Fruit fly (Drosophila melanogaster) S2 (cell line): ENCODE data around the gene bi.

Experiments
- CG8478 ChIP-seq: fragments of >200 bp; optimal IDR thresholded peaks from 2 replicates; lab custom pipeline; 2018
- CTCF ChIP-seq, 2 experiments: fragments of >200 bp; optimal IDR thresholded peaks; 2 replicates each; lab custom pipeline; 2018

DNA sequence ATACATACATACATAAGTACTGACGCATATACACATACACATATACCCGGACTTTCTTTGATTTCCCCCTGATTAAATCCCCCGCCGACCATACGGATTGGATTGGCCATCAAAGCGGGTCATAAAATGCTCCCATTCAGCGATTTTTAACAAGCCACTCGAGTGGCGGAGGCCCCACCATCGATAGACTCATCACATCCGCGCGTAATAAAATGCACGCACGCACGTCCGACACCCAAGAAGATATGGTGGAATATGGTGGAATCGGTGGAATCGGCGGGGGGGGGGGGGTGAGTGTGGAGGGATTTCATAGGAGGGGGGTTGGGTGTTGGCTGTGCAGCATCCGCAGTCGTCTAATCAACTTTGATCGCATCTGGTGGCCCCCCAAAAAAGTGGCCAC is 13.0 kb upstream of the bi start:
- TF ChIP-seq CG8478 (lab: Kevin White, UChicago) (no peak), CTCF (optimal IDR thresholded peaks at IDR 0.05; lab: Kevin White, UChicago) (no peak)
